Worm (Caenorhabditis elegans): ENCODE measurements around the gene R05H10.1.
A peak's percentile ranks its signal among the peaks of the same experiment; 100 is the strongest.

The R05H10.1 gene

ce11 chrII:14808686-14809085 lies 42.9 kb upstream of the R05H10.1 start, which contains the start of gene W01D2.6:
TSS of gene W01D2.6 (plus strand) at chrII:14808986.
- TF ChIP-seq ham-2 (GFP tag; optimal IDR thresholded peaks at IDR 0.05) (no peak), sem-2 (GFP tag; optimal IDR thresholded peaks at IDR 0.05) (no peak), mep-1 (tag; optimal IDR thresholded peaks at IDR 0.05) (no peak), unc-120 (tag; optimal IDR thresholded peaks at IDR 0.05; ENCODE audit: poor library complexity, severe bottlenecking) (no peak), ceh-43 (GFP tag; optimal IDR thresholded peaks at IDR 0.05) (no peak), unc-39 (tag; optimal IDR thresholded peaks at IDR 0.05) (no peak), ceh-39 (tag; optimal IDR thresholded peaks at IDR 0.05) (no peak), sptf-1 (tag; optimal IDR thresholded peaks at IDR 0.05) (no peak), blmp-1 (tag; optimal IDR thresholded peaks at IDR 0.05) (no peak), zip-8 (tag; optimal IDR thresholded peaks at IDR 0.05) (no peak)

ce11 chrII:14810609-14811008 lies 41.0 kb upstream of the R05H10.1 start:
- TF ChIP-seq lsy-2 (tag; optimal IDR thresholded peaks at IDR 0.05) = no peak
- peak; percentile 26 for TF ChIP-seq ces-1 (GFP tag; optimal IDR thresholded peaks at IDR 0.05)
- TF ChIP-seq pha-4 (tag; optimal IDR thresholded peaks at IDR 0.05) = peak; percentile 3

ce11 chrII:14811472-14811871 lies 40.1 kb upstream of the R05H10.1 start:
- no peak for TF ChIP-seq unc-62 (GFP tag; optimal IDR thresholded peaks at IDR 0.05)
- no peak for TF ChIP-seq ztf-11 (tag; optimal IDR thresholded peaks at IDR 0.05)
- no peak for TF ChIP-seq bed-3 (GFP tag; optimal IDR thresholded peaks at IDR 0.05)
- no peak for TF ChIP-seq tbx-8 (GFP tag; optimal IDR thresholded peaks at IDR 0.05)
- no peak for TF ChIP-seq ham-2 (GFP tag; optimal IDR thresholded peaks at IDR 0.05)
- TF ChIP-seq nhr-237 (tag; optimal IDR thresholded peaks at IDR 0.05) = no peak
- no peak for TF ChIP-seq sem-2 (GFP tag; optimal IDR thresholded peaks at IDR 0.05)
- no peak for TF ChIP-seq ceh-83 (GFP tag; optimal IDR thresholded peaks at IDR 0.05)
- no peak for TF ChIP-seq lin-13 (tag; optimal IDR thresholded peaks at IDR 0.05)
- TF ChIP-seq lsy-2 (tag; optimal IDR thresholded peaks at IDR 0.05) = no peak
- TF ChIP-seq nhr-12 (tag; optimal IDR thresholded peaks at IDR 0.05) = no peak
- no peak for TF ChIP-seq unc-39 (tag; optimal IDR thresholded peaks at IDR 0.05)

ce11 chrII:14812231-14812630 lies 39.4 kb upstream of the R05H10.1 start, which contains the start of gene osta-3:
TSS of gene osta-3 (plus strand) at chrII:14812531.
- TF ChIP-seq ces-1 (GFP tag; optimal IDR thresholded peaks at IDR 0.05) (no peak), ham-2 (GFP tag; optimal IDR thresholded peaks at IDR 0.05) (no peak), mls-2 (tag; optimal IDR thresholded peaks at IDR 0.05) (no peak), ceh-43 (GFP tag; optimal IDR thresholded peaks at IDR 0.05) (no peak), blmp-1 (tag; optimal IDR thresholded peaks at IDR 0.05) (no peak), snpc-4 (tag; optimal IDR thresholded peaks at IDR 0.05) (no peak), sptf-1 (tag; optimal IDR thresholded peaks at IDR 0.05) (no peak), ceh-39 (tag; optimal IDR thresholded peaks at IDR 0.05) (no peak), hlh-1 (tag; optimal IDR thresholded peaks at IDR 0.05) (no peak), unc-120 (tag; optimal IDR thresholded peaks at IDR 0.05; ENCODE audit: poor library complexity, severe bottlenecking) (no peak), lin-13 (tag; optimal IDR thresholded peaks at IDR 0.05) (no peak), mab-5 (tag; optimal IDR thresholded peaks at IDR 0.05) (no peak)

ce11 chrII:14812661-14813060 lies 39.0 kb upstream of the R05H10.1 start:
- no peak for TF ChIP-seq nhr-28 (tag; optimal IDR thresholded peaks at IDR 0.05)
- no peak for TF ChIP-seq nhr-12 (tag; optimal IDR thresholded peaks at IDR 0.05)
- no peak for TF ChIP-seq tbx-8 (GFP tag; optimal IDR thresholded peaks at IDR 0.05)
- no peak for TF ChIP-seq zip-8 (tag; optimal IDR thresholded peaks at IDR 0.05)
- TF ChIP-seq nhr-237 (tag; optimal IDR thresholded peaks at IDR 0.05) = no peak
- no peak for TF ChIP-seq cnd-1 (tag; optimal IDR thresholded peaks at IDR 0.05)
- TF ChIP-seq drap-1 (GFP tag; optimal IDR thresholded peaks at IDR 0.05) = no peak
- TF ChIP-seq unc-39 (tag; optimal IDR thresholded peaks at IDR 0.05) = no peak
- no peak for TF ChIP-seq mab-5 (tag; optimal IDR thresholded peaks at IDR 0.05)
- no peak for TF ChIP-seq flh-1 (GFP tag; optimal IDR thresholded peaks at IDR 0.05)
- TF ChIP-seq lin-32 (GFP tag; optimal IDR thresholded peaks at IDR 0.05) = no peak
- no peak for TF ChIP-seq nhr-2 (tag; optimal IDR thresholded peaks at IDR 0.05)
- TF ChIP-seq ham-2 (GFP tag; optimal IDR thresholded peaks at IDR 0.05) = no peak
- no peak for TF ChIP-seq mep-1 (tag; optimal IDR thresholded peaks at IDR 0.05)
- no peak for TF ChIP-seq sem-2 (GFP tag; optimal IDR thresholded peaks at IDR 0.05)
- no peak for TF ChIP-seq lin-13 (tag; optimal IDR thresholded peaks at IDR 0.05)
